Worm (Caenorhabditis elegans) whole organism, mixed stage, embryonic: ENCODE data around the gene gcy-18.

Source experiments
- lin-13 ChIP-seq: fragments of 150-350 bp; optimal IDR thresholded peaks from 2 replicates; lab custom pipeline; 2014; ENCODE audit warnings: missing biosample characterization, missing genetic modification characterization
- mab-5 ChIP-seq: fragments of 150-350 bp; optimal IDR thresholded peaks from 2 replicates; lab custom pipeline; 2014; ENCODE audit warnings: missing biosample characterization, missing genetic modification characterization
- mls-2 ChIP-seq: sonication (generic microtip); optimal IDR thresholded peaks from 2 replicates; lab custom pipeline; 2016; ENCODE audit warnings: mild to moderate bottlenecking, missing genetic modification characterization, moderate library complexity, missing compliant biosample characterization
- nhr-12 ChIP-seq: fragments of 150-350 bp; optimal IDR thresholded peaks from 2 replicates; lab custom pipeline; 2014; ENCODE audit warnings: missing biosample characterization, missing genetic modification characterization
- nhr-237 ChIP-seq: fragments of 150-350 bp; optimal IDR thresholded peaks from 2 replicates; lab custom pipeline; 2014; ENCODE audit warnings: missing biosample characterization, missing genetic modification characterization
- pha-4 ChIP-seq: fragments of 150-350 bp; optimal IDR thresholded peaks from 2 replicates; lab custom pipeline; 2018; ENCODE audit warnings: missing biosample characterization, missing genetic modification reagents, missing genetic modification characterization
- snpc-4 ChIP-seq: fragments of 150-350 bp; optimal IDR thresholded peaks from 2 replicates; lab custom pipeline; 2014; ENCODE audit warnings: missing biosample characterization, missing genetic modification characterization
- unc-62 ChIP-seq: fragments of 150-350 bp; optimal IDR thresholded peaks from 2 replicates; lab custom pipeline; 2014; ENCODE audit warnings: missing biosample characterization, missing genetic modification reagents, missing genetic modification characterization

DNA sequence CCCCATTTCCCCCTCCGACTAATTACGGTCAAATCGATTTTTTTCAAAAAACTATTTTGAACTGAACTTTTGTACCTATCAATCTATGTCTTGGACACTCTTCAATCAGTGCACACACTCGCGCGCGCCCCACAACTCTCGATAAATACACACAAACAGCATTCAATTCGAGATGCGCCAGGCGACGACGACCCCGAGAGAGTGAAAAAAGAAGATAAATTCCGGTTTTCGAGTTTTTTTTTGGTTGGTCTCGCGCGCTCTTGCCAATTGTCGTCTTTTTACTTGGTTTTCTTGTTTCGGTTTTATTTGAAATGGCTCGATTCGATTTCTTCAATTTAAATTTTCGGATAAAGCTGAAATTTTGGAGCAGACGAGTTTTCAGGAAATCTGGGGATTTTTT is 19.5 kb upstream of the gcy-18 start:
- TF ChIP-seq mls-2 (tag; lab: Kevin White, UChicago) (no peak), nhr-12 (tag; lab: Kevin White, UChicago) (no peak), nhr-237 (tag; lab: Kevin White, UChicago) (no peak), lin-13 (tag; lab: Kevin White, UChicago) (no peak), unc-62 (GFP tag; lab: Kevin White, UChicago) (no peak), snpc-4 (tag; lab: Kevin White, UChicago) (no peak), pha-4 (tag; lab: Kevin White, UChicago) (no peak), mab-5 (tag; lab: Kevin White, UChicago) (no peak)
